Fruit fly (Drosophila melanogaster) whole organism, pupa: ENCODE measurements around the gene mRpL24.

Experiments
- CG10348 ChIP-seq: fragments of 200-800 bp; sonication (Bioruptor generic); IDR thresholded peaks from 2 replicates; pipeline ENCODE4 v1.3.6; 2022; ENCODE audit warnings: missing biosample characterization, missing genetic modification characterization
- CG12605 ChIP-seq: fragments of 200-800 bp; sonication (Bioruptor generic); IDR thresholded peaks from 2 replicates; pipeline ENCODE4 v1.3.6; 2022; ENCODE audit warnings: missing biosample characterization, missing genetic modification characterization
- CG13204 ChIP-seq: fragments of 200-800 bp; sonication (Bioruptor generic); optimal IDR thresholded peaks from 2 replicates; lab custom pipeline; 2018; ENCODE audit warnings: missing biosample characterization, mild to moderate bottlenecking, missing genetic modification characterization, moderate library complexity
- CG14655 ChIP-seq: fragments of 200-800 bp; sonication (Bioruptor generic); optimal IDR thresholded peaks from 3 replicates; lab custom pipeline; 2017; ENCODE audit warnings: mild to moderate bottlenecking, missing biosample characterization, missing genetic modification reagents, missing genetic modification characterization
- CG15710 ChIP-seq: fragments of 200-800 bp; sonication (Bioruptor generic); optimal IDR thresholded peaks from 2 replicates; lab custom pipeline; 2018; ENCODE audit warnings: missing biosample characterization, mild to moderate bottlenecking, missing genetic modification characterization, moderate library complexity
- CG17806 ChIP-seq: fragments of 200-800 bp; sonication (Bioruptor generic); optimal IDR thresholded peaks from 2 replicates; lab custom pipeline; 2018; ENCODE audit warnings: missing biosample characterization, mild to moderate bottlenecking, missing genetic modification characterization, moderate library complexity
- CG32121 ChIP-seq: fragments of 200-800 bp; sonication (Bioruptor generic); IDR thresholded peaks from 2 replicates; pipeline ENCODE4 v1.3.6; 2022; ENCODE audit warnings: missing biosample characterization, missing genetic modification characterization
- CG34367 ChIP-seq: fragments of 200-800 bp; sonication (Bioruptor generic); optimal IDR thresholded peaks from 2 replicates; lab custom pipeline; 2018; ENCODE audit warnings: missing biosample characterization, mild to moderate bottlenecking, missing genetic modification characterization
- CG4496 ChIP-seq: fragments of 200-800 bp; sonication (Bioruptor generic); IDR thresholded peaks from 3 replicates; pipeline ENCODE4 v1.3.6; 2022; ENCODE audit warnings: missing biosample characterization, missing genetic modification characterization
- CG8159 ChIP-seq: fragments of 200-800 bp; sonication (Bioruptor generic); optimal IDR thresholded peaks from 3 replicates; lab custom pipeline; 2018; ENCODE audit warnings: missing biosample characterization, mild to moderate bottlenecking, missing genetic modification characterization, moderate library complexity
- CG8301 ChIP-seq: fragments of 200-800 bp; sonication (Bioruptor generic); optimal IDR thresholded peaks from 2 replicates; lab custom pipeline; 2018; ENCODE audit warnings: missing biosample characterization, mild to moderate bottlenecking, missing genetic modification characterization
- CG9948 ChIP-seq: fragments of 200-800 bp; sonication (Bioruptor generic); optimal IDR thresholded peaks from 2 replicates; lab custom pipeline; 2018; ENCODE audit warnings: missing biosample characterization, mild to moderate bottlenecking, missing genetic modification characterization, moderate library complexity
- D1 ChIP-seq: fragments of 200-800 bp; sonication (Bioruptor generic); optimal IDR thresholded peaks from 2 replicates; lab custom pipeline; 2018; ENCODE audit warnings: missing biosample characterization, mild to moderate bottlenecking, missing genetic modification characterization, moderate library complexity
- EcR ChIP-seq: fragments of 200-800 bp; sonication (Bioruptor generic); optimal IDR thresholded peaks from 3 replicates; lab custom pipeline; 2019; ENCODE audit warnings: missing biosample characterization, missing genetic modification characterization, mild to moderate bottlenecking, moderate library complexity, missing genetic modification reagents
- Ets98B ChIP-seq: fragments of 200-800 bp; sonication (Bioruptor generic); IDR thresholded peaks from 2 replicates; pipeline ENCODE4 v1.3.6; 2022; ENCODE audit warnings: missing biosample characterization, missing genetic modification characterization
- Pif1A ChIP-seq: fragments of 200-800 bp; sonication (Bioruptor generic); optimal IDR thresholded peaks from 3 replicates; lab custom pipeline; 2016; ENCODE audit warnings: missing biosample characterization, missing genetic modification characterization
- Pif1B ChIP-seq: fragments of 200-800 bp; sonication (Bioruptor generic); optimal IDR thresholded peaks from 3 replicates; lab custom pipeline; 2016; ENCODE audit warnings: missing biosample characterization, missing genetic modification characterization
- Snoo ChIP-seq: fragments of 200-800 bp; sonication (Bioruptor generic); optimal IDR thresholded peaks from 3 replicates; lab custom pipeline; 2017; ENCODE audit warnings: missing biosample characterization, mild to moderate bottlenecking, missing genetic modification characterization, inconsistent platforms
- fd96Ca ChIP-seq: fragments of 200-800 bp; sonication (Bioruptor generic); IDR thresholded peaks from 3 replicates; pipeline ENCODE4 v1.3.6; 2022; ENCODE audit warnings: missing biosample characterization, missing genetic modification characterization
- gl ChIP-seq: fragments of 200-800 bp; sonication (Bioruptor generic); optimal IDR thresholded peaks from 2 replicates; lab custom pipeline; 2018; ENCODE audit warnings: missing biosample characterization, mild to moderate bottlenecking, missing genetic modification characterization
- rn ChIP-seq: fragments of 200-800 bp; sonication (Bioruptor generic); IDR thresholded peaks from 2 replicates; pipeline ENCODE4 v1.3.6; 2022; ENCODE audit warnings: missing biosample characterization, missing genetic modification characterization

Gene mRpL24

dm6 chr2L:4915715-4916153 is 29.4 kb downstream of the mRpL24 start:
- peak; percentile 9 for TF ChIP-seq CG8301 (tag; lab: Kevin White, UChicago)
- TF ChIP-seq Ets98B, result no peak
- TF ChIP-seq CG32121, result no peak
- TF ChIP-seq CG4496 (GFP tag; lab: Robert Waterston, UW), result no peak
- TF ChIP-seq Snoo (tag; lab: Kevin White, UChicago), result peak; percentile 41
- TF ChIP-seq EcR (GFP tag; lab: Kevin White, UChicago), result no peak
- TF ChIP-seq CG9948, result peak; percentile 56
- TF ChIP-seq Pif1A (GFP tag; lab: Kevin White, UChicago), result no peak
- peak; percentile 33 for TF ChIP-seq CG17806 (tag; lab: Kevin White, UChicago)
- TF ChIP-seq gl (tag; lab: Kevin White, UChicago), result no peak
- TF ChIP-seq CG14655 (GFP tag; lab: Kevin White, UChicago), result peak; percentile 60
- TF ChIP-seq CG13204, result peak; percentile 22
- no peak for TF ChIP-seq D1 (tag; lab: Kevin White, UChicago)
- TF ChIP-seq rn (GFP tag; lab: Robert Waterston, UW), result no peak
- TF ChIP-seq CG34367 (tag; lab: Kevin White, UChicago), result peak; percentile 30
- no peak for TF ChIP-seq CG12605 (GFP tag; lab: Robert Waterston, UW)
- no peak for TF ChIP-seq CG10348
- peak; percentile 63 for TF ChIP-seq CG15710
- TF ChIP-seq Pif1B, result peak; percentile 9
- peak; percentile 75 for TF ChIP-seq CG8159 (tag; lab: Kevin White, UChicago)
- TF ChIP-seq fd96Ca, result no peak; the same call in 2 of the 3 replicates
- TF ChIP-seq, all 21 proteins: peak for 10

dm6 chr2L:4907986-4908385 is 37.2 kb downstream of the mRpL24 start:
- TF ChIP-seq CG17806 (tag; lab: Kevin White, UChicago), result peak; percentile 24
- TF ChIP-seq CG4496 (GFP tag; lab: Robert Waterston, UW), result peak; percentile 84
- peak; percentile 65; the same call in 1 of the 2 replicates for TF ChIP-seq rn (GFP tag; lab: Robert Waterston, UW)
- TF ChIP-seq CG14655 (GFP tag; lab: Kevin White, UChicago), result peak; percentile 60
- no peak for TF ChIP-seq gl (tag; lab: Kevin White, UChicago)
- TF ChIP-seq EcR (GFP tag; lab: Kevin White, UChicago), result no peak
- TF ChIP-seq fd96Ca, result peak; percentile 62; the same call in 2 of the 3 replicates
- peak; percentile 47 for TF ChIP-seq Snoo (tag; lab: Kevin White, UChicago)
- peak; percentile 22 for TF ChIP-seq CG8301 (tag; lab: Kevin White, UChicago)
- TF ChIP-seq CG13204, result no peak
- TF ChIP-seq Pif1A (GFP tag; lab: Kevin White, UChicago), result peak; percentile 60
- peak; percentile 92 for TF ChIP-seq CG32121
- no peak for TF ChIP-seq CG34367 (tag; lab: Kevin White, UChicago)
- 0 out of 2 replicates have a peak, but pooled peaks have one; percentile 23 for TF ChIP-seq CG10348
- peak; percentile 20 for TF ChIP-seq CG15710
- peak; percentile 83 for TF ChIP-seq Ets98B
- peak; percentile 24 for TF ChIP-seq CG9948
- TF ChIP-seq CG12605 (GFP tag; lab: Robert Waterston, UW), result peak; percentile 64; the same call in 1 of the 2 replicates
- peak; percentile 42 for TF ChIP-seq CG8159 (tag; lab: Kevin White, UChicago)
- no peak for TF ChIP-seq D1 (tag; lab: Kevin White, UChicago)
- peak; percentile 57 for TF ChIP-seq Pif1B
- TF ChIP-seq, all 21 proteins: peak for 16

DNA sequence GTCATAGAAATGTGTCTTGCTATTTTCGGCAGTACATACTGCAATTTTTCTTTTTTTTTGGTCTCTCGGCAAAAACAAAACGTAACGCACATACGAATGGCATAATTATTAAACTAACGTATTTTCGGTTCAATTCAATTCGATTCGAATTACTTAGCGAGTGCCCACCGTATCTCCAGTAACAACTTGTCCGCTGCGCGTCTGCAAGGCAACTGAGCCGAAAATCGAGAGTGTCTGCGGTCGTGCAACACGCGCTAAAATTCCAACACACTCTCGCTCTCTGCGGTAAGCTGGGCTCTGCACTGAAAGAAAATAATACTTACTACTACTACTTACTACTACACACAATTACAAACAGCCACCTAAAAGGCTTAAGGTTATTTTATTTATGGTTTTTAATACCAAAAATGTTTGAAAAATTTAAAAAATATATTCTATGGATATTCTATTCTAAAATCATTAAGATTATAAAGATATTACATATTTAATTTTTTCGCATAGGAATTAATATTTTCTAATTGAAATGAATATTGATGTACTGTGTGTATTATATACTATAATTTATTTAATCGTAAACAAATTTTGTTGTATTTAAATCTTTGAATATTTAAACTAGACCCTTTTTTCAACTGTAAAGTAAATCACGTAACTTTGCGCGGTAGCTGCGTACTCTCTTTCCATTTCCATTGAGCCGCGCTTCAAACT is 38.5 kb downstream of the mRpL24 start, which contains the start of gene snsl:
snsl (minus strand) TSS at position 217 of the 705 bp plus-strand sequence.
- peak; percentile 33 for TF ChIP-seq Pif1B
- peak; percentile 68 for TF ChIP-seq CG17806 (tag; lab: Kevin White, UChicago)
- no peak for TF ChIP-seq Pif1A (GFP tag; lab: Kevin White, UChicago)
- peak; percentile 86 for TF ChIP-seq CG8159 (tag; lab: Kevin White, UChicago)
- TF ChIP-seq Ets98B, result peak; percentile 50
- peak; percentile 45 for TF ChIP-seq CG32121
- peak; percentile 56; the same call in 2 of the 3 replicates for TF ChIP-seq CG4496 (GFP tag; lab: Robert Waterston, UW)
- TF ChIP-seq EcR (GFP tag; lab: Kevin White, UChicago), result no peak
- no peak for TF ChIP-seq CG12605 (GFP tag; lab: Robert Waterston, UW)
- TF ChIP-seq CG15710, result peak; percentile 79
- no peak for TF ChIP-seq rn (GFP tag; lab: Robert Waterston, UW)
- TF ChIP-seq CG10348, result no peak
- peak; percentile 77 for TF ChIP-seq CG9948
- TF ChIP-seq CG14655 (GFP tag; lab: Kevin White, UChicago), result peak; percentile 55
- TF ChIP-seq fd96Ca, result peak; percentile 71; the same call in 2 of the 3 replicates
- TF ChIP-seq D1 (tag; lab: Kevin White, UChicago), result peak; percentile 23
- no peak for TF ChIP-seq gl (tag; lab: Kevin White, UChicago)
- peak; percentile 46 for TF ChIP-seq CG34367 (tag; lab: Kevin White, UChicago)
- peak; percentile 21 for TF ChIP-seq CG8301 (tag; lab: Kevin White, UChicago)
- peak; percentile 32 for TF ChIP-seq Snoo (tag; lab: Kevin White, UChicago)
- TF ChIP-seq CG13204, result peak; percentile 68

DNA sequence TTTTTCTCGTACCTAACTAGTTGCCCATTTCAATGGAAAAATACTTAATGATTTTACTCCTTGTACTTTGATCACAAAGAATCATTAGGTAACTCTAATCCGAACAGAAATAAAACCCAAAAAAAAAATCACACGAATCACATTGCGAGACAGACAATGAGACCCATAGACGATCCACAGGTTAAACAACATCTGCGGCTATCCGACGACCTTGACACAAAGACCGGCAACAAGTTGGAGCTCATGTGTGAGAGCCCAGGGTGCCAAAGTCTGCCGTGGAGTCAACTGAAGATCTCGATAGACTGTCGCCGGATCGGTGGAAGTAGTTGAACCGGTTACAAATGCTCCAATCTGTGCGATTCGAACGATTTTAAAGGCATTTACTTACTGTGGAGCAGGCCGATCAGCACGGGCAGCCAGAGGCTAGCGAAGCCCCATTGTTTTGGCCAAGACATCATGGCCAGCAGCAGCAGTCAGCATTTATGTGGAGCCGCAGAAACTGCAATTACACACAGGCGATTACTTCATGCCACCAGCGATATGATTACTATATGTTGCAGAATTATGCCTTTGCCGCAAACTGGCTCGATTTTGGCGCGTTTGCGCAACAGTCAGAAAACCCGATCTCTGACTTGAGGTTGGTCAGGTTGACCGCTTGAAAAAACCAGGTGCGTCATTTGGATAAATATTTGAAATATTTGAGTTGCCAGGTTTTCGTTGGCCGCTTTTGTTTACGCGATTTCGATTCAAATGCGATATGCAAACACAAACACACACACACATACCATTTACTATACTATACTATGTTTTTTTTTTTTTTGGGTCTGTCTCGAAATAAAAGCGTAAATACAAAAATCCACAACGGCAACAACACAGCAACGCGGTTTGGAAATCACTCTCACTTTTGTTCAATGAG is 39.5 kb downstream of the mRpL24 start:
- no peak for TF ChIP-seq rn (GFP tag; lab: Robert Waterston, UW)
- TF ChIP-seq EcR (GFP tag; lab: Kevin White, UChicago), result peak; percentile 38
- no peak for TF ChIP-seq CG32121
- TF ChIP-seq CG14655 (GFP tag; lab: Kevin White, UChicago), result no peak
- TF ChIP-seq fd96Ca, result no peak
- TF ChIP-seq CG4496 (GFP tag; lab: Robert Waterston, UW), result 0 out of 3 replicates have a peak, but pooled peaks have one; percentile 21
- TF ChIP-seq, all 21 proteins: peak for 2
